Worm (Caenorhabditis elegans) whole organism, midembryonic: ENCODE data around the gene Y97E10AR.6.

Experiments
- cog-1 ChIP-seq: sonication (generic microtip); optimal IDR thresholded peaks from 2 replicates; lab custom pipeline; 2016; ENCODE audit warnings: missing genetic modification characterization, missing compliant biosample characterization
- flt-1 ChIP-seq: fragments of 200-800 bp; sonication (Bioruptor generic); IDR thresholded peaks from 2 replicates; pipeline ENCODE4 v1.3.6; 2022; ENCODE audit warnings: missing genetic modification characterization, missing compliant biosample characterization
- klf-2 ChIP-seq: fragments of 200-800 bp; sonication (Bioruptor generic); conservative IDR thresholded peaks from 2 replicates; pipeline ENCODE4 v1.3.6; 2022; ENCODE audit warnings: missing genetic modification reagents, missing genetic modification characterization, missing compliant biosample characterization
- med-1 ChIP-seq: sonication (generic microtip); optimal IDR thresholded peaks from 2 replicates; lab custom pipeline; 2017; ENCODE audit warnings: missing genetic modification characterization, mild to moderate bottlenecking, missing compliant biosample characterization, antibody characterized with exemption, missing genetic modification reagents; ENCODE audit not compliant: insufficient read depth
- ref-1 ChIP-seq: fragments of 200-800 bp; sonication (Bioruptor generic); conservative IDR thresholded peaks from 2 replicates; pipeline ENCODE4 v1.3.6; 2022; ENCODE audit warnings: missing genetic modification reagents, missing genetic modification characterization, missing compliant biosample characterization

ce11 chrV:8050059-8050677 is 36.4 kb upstream of the Y97E10AR.6 start:
- TF ChIP-seq flt-1 (GFP tag; lab: Robert Waterston, UW), result no peak
- TF ChIP-seq med-1 (GFP tag; lab: Kevin White, UChicago), result no peak
- TF ChIP-seq ref-1 (GFP tag; lab: Robert Waterston, UW), result no peak
- TF ChIP-seq klf-2 (GFP tag; lab: Robert Waterston, UW), result no peak
- no peak for TF ChIP-seq cog-1 (tag; lab: Kevin White, UChicago)
